Fruit fly (Drosophila melanogaster) ovary, adult (tissue): ENCODE data around the gene CG32409.

Source experiments
- CG17801 ChIP-seq: fragments of 200-800 bp; optimal IDR thresholded peaks from 2 replicates; lab custom pipeline; 2019; ENCODE audit warnings: missing biosample characterization, mild to moderate bottlenecking, missing genetic modification characterization, moderate library complexity; ENCODE audit not compliant: partially characterized antibody

CG32409 gene

DNA sequence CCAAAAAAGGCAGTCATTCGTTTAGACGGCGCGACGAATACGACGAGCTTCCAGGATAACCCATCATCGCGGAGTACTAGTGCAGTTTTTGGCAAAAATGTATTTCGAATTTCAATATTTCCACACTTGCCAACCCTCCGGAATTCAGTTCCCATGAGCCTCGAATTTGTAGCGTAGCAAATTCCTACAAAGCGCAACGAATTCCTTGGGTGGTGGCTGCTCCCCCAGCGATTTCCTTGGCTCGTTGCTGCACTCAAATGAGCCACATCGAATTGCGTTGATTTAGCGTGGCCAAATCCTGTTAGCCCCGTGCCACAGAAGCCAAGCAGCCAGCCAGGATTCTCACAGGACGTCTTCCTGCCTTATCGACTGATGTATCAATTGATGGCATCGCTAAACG lies 14.6 kb upstream of the CG32409 start:
- no peak for TF ChIP-seq CG17801

DNA sequence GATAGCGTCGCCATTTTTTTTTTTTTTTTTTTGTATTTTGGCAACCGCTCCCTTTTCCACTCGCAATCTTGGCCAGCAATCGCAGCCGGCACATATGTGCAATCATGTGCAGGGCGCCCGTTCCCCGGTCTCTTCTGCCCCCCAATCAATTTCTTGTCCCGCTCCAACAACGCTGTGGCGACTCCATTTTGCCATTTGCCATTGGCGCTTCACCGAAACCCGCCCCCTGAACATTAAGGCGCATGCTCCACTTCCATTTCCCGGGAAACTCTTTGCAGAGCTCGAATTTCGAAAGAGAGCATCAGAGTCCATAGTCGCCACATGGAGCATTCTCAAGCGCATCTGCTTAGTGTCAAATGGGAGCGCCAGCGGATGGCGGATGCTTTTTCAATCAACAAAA lies 8.2 kb upstream of the CG32409 start:
- no peak for TF ChIP-seq CG17801

DNA sequence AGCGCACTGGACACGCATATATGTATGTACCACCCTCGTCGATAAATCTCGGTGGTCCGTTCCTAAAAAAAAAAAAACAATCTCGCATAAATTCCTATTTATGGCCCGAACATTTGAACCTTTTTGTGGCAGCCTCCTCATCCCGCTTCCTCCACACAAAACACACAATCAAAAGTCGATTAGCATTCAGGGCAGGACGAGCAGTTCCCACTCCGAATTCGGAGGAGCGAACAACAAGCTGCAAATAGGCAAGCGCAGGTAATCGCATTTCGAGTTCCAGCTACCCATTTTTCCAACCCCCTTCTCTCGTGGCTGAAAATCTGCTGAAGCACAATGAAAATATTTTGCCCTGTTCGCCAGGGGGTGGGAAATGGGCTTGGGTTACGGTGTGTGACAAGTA lies 7.5 kb upstream of the CG32409 start:
- TF ChIP-seq CG17801 = no peak

DNA sequence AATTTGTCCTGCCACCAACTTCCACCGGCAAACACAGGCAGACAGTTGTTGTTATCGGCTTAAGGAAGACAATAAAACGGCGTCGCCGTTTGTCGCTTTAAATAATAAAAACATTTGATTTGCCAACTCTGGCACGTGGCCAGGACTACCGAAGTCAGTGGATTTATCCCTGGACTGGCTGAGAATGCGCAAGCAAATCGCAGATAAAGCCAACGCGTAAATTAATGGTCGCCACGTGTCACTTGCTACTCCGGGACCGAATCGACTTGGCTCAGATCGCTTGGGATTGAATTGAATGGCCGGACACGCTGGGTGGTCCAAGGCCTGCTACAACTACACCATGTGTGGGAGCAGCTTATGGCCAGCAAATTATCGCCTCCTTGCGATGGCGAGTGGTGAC lies 6.3 kb upstream of the CG32409 start:
- TF ChIP-seq CG17801 = no peak

DNA sequence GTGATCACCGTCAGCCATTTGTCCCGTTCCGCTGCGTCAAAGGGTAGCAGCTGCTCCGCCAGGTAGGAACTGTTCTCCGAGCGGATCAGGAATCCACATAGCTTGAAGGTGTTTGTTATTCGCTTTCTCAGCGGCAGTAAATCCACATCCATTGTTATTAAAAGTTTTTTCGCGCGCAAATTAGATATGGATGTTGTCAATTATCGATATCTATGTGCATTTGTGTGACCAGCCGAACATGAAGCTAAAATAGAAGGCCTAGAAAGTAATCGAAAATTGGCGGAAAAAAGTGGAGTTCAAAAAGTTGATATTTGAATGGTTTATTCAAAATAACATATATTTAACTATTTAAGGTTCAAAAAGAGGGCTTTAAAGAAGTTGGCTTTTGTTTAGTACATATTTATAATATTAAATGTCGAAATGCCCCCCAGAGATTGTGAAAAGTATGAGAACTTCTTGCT lies 2.1 kb upstream of the CG32409 start, which contains the start of the genes PolE2 and CG5592:
Gene PolE2 (minus strand): TSS at position 208 of the 461 bp plus-strand sequence.
Gene CG5592 (plus strand): TSS at position 411 of the 461 bp plus-strand sequence.
- no peak for TF ChIP-seq CG17801

DNA sequence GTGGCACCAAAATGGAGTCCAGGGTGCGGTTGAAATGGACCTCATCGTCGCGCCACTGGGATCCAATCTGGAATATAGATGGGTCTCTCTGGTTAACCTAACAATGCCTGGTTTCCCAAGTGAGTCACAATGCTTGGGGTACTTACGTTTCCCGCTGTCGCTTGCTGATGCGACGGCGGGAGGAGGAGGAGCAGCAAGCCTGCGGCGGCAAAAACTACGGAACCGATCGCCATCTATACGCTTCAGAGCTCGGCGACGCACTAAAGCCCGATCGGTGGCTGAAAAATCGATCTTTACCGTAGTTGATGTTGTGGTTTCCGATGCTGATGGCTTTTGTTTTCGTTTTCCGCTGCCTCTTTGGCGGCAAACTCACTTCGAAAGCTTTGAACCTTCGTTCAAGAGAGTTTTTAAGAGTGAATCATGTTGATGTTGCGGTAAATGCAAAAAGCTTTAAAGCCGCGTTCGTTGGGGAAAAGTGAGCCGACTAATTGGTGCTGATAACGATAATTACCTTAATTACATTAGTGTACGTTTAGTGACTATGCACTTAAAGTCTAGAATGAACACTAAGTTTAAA lies 2.9 kb downstream of the CG32409 start, which contains the start of gene QC:
Gene QC (minus strand): TSS at position 268 of the 577 bp plus-strand sequence.
- TF ChIP-seq CG17801 = no peak

DNA sequence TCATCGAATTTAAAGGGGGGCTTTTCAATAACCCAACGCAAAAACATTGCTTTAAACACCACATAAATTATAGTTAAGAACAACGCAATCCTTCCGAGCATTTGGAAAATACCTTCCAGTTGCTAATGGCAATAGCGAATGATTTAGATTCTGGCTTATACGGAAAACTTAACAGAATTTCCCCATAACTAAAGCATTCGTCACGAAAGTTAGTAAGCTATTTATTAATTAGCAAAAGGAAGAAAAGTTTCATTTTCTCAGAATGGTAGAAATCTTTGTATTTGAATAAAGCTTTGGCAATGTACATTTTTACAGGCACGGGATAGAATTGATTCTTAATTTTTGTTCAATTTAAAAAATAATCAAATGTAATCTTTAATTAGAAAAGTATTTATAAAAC lies 4.6 kb downstream of the CG32409 start, which contains the start of gene CG32413:
Gene CG32413 (minus strand): TSS at position 101 of the 400 bp plus-strand sequence.
- no peak for TF ChIP-seq CG17801

DNA sequence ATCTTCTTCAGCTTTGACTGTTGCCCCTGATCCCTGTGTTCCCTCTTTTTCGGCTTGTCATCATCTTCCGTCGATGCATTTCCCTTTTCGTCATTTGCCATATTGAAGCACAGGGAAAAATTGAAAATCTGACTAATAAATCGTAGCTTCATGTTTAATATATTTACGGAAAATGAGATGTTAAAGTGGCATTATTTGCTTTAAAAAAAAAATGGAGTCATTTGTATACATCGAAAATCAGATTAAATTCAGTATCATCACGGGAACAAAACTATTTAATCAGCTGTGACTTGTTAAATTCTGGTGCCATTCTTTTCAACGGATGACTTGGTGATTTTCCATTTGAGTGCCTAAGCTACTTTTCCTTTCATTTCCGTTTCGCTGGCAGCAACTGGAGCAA lies 7.3 kb downstream of the CG32409 start, which contains the start of gene CG10486:
Gene CG10486 (minus strand): TSS at position 101 of the 400 bp plus-strand sequence.
- TF ChIP-seq CG17801 = no peak

DNA sequence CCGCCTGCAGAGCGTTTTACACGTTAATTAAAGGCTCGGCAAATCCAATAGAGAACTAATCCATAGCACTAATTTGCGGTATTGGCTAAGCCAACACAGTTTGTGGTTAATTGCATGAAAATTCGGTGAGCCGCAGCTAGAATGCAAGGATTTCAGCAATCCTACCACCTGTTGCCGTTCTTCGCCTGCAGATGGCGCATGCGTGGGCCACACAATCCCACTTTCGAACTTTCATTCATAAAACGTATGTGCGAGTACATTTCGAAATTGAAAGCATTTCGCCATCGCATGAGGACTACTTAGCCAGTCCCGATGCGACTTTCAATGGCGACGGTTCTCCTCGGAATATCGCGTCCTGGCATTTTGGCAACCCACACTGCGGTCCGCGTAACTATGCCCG lies 7.7 kb downstream of the CG32409 start, which contains the start of gene CG13288:
Gene CG13288 (plus strand): TSS at position 305 of the 400 bp plus-strand sequence.
- no peak for TF ChIP-seq CG17801

DNA sequence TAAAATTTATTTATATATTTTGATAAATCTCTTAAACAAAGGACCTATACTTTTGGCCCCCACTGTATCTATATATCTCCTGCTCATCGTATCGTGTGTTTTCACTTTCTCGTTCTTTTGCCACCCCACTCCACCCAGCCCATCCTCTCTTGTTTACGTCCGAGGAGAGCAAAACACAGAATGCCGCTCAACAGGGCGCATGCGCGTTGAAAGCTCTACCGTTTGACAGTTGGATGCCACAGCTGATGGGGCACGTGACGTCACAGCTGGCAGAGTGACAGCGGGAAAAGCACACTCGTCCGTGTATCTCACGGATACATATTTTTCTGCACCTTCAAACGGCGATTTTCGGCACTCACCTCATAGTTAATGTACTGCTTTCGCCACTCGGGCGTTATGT lies 21.4 kb downstream of the CG32409 start:
- TF ChIP-seq CG17801 = no peak

DNA sequence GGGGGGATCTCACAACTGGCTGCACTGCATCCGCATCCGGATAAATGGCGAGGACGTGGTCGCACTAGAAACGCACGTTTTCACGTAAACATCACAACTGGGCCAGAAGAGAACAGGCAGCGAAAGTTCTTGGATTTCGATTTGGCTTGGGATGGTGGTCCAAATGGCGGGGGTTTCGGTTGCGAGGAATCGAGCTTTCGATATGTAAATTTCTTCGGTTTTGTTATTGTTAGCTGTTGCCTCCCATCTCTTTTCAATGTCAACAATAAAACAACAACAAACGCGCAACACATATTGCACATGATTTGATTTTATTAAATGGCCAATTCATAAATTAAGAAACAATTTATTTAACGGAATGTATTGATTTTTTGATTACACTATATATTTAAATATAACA lies 21.9 kb downstream of the CG32409 start, which contains the start of gene PXo:
Gene PXo (minus strand): TSS at position 101 of the 400 bp plus-strand sequence.
- TF ChIP-seq CG17801 = no peak

DNA sequence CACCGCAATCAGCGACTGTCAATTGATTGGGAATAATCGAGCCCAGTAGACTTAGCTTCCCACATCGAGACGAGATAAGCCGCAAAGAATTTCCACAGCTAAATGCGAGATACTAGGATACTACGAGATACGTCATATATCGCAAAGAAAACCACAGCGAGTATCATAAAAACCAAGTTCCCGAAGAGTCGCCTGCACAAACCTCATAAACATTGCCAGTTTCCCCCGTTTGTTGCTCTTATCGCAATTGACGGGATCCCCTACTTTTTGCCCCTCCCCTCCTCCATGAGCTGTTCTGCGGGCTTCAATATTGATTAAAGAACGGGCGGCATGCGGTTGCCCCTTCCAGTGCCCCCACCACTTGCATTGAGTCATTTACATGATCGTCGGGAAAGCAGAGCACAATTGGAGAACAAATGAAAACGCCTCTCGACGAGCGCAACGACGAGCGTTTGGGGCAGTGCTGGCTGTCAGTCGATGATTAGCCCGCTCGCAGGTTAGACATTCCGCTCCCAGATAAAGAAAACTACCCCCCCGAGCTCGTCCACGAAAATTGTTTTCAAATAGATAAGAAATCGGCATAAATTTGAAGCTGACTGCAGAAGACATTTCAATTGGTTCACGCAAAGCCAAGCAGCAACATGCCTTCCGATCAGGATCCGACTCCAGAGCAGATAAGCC lies 22.8 kb downstream of the CG32409 start, which contains the start of gene CG32407:
Gene CG32407 (plus strand): TSS at position 51 of the 681 bp plus-strand sequence.
- no peak for TF ChIP-seq CG17801

DNA sequence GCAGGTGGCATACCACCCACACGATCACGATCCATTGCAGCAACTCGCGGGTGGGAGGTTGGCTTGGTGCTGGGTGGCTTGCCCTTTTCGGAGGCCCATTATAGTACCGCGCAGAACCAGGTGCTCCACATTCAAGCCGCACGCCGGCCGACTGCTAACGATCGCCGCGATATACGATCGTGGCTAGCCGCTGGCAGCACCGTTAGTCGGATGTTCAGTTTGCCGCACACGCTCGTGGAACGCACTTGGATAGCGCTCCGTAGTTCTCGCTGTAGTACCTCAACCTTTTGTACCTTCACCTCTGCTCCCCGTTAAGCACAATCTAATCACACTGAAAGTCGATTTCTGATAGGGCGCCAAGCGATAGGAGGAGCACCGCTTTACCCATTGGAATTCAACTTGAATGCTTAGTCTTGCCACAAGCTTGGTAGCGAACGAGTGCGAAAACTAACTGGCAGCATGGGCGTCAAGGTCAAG lies 24.4 kb downstream of the CG32409 start, which contains the start of gene CG33523:
Gene CG33523 (plus strand): TSS at position 217 of the 477 bp plus-strand sequence.
- TF ChIP-seq CG17801 = no peak

DNA sequence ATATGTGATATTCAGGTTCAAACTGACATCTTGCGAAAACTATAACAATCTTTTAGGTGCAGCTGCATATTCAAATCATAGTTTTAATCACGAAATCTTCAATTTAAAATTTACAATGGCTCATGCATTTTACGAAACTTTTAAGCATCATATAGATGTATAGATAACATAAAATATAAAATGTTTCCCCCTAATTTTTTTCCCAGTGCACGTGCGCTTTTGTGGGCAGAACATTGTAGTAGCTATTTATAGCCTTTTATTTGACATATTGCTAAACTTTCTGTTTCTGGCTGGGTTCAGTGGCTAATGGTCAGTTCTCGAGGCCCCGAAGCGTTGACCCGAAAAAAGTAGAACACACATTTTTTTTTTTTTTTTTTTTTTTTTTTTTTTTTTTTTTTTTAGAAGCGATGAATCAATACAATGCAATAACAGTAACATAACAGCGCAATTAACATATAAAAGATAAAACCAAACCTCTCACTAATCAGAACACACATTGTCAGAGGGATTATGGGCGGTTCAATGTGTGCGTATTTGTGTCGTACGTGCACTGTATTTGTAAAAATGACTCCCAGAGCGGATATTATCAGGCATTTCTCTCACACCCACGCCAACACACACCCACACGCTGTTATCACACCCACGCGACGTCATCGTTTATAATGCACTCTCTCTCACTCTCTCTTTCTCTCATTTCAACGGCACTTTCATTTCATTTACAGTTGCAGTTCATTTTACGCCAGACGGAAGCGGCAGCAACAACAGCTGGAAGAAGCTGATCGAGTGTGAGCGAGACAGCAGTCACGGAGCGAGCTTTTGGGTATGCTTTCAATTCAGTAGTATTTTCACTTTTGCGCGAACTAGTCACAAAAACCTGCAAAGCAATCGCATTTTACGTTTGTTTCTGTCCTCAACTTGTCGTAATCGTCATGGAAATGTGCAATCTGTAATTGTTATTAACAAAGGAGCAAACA lies 27.0 kb downstream of the CG32409 start:
- peak; percentile 74 for TF ChIP-seq CG17801

DNA sequence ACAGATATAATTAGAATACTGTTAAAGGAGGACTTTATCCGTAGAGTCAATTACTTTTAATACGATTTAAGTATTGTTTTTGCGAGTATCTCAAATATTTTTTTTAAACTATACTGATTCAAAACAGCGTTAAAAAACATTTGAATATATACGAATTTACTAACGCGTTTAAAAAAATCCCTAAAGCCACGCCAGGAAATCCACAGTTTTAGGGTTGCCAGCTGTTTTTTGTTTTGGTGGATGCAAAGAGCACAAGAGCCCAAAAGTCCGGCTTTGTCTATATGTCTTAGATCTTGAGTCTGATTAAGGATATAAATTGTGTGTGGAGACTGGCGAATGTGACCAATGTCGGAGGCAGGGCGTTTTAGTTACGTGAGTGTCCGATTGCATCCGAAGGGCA lies 28.2 kb downstream of the CG32409 start:
- no peak for TF ChIP-seq CG17801

DNA sequence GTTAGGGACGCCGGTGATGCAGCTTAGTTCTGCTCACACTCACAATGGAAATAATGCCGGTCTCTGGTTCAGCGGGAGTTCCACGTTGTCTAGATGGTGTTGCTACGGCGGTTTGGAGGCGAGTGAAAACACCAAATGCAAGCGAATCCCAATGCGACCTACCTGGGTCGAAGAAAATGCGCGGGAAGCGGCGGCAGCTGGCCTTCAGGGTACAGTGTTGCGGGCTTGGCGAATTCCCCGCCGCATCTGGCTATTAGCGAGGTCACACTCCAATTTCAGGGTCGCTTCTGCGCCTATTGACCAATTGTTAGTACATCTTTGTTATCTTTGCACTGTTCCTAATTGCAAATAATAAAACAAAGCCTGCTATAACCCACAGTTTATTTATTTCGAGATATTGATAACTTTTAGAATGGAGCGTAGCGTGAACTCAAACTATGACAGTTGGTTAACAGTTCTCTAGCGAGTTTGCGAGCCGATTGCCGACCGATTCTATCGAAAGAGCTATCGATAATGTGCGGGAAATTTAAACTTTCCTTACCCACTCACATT lies 33.1 kb downstream of the CG32409 start, which contains the start of gene Rcc1:
Gene Rcc1 (minus strand): TSS at position 411 of the 552 bp plus-strand sequence.
- TF ChIP-seq CG17801 = peak; percentile 4
